Fruit fly (Drosophila melanogaster): ENCODE measurements around the gene tow.

The tow gene

DNA sequence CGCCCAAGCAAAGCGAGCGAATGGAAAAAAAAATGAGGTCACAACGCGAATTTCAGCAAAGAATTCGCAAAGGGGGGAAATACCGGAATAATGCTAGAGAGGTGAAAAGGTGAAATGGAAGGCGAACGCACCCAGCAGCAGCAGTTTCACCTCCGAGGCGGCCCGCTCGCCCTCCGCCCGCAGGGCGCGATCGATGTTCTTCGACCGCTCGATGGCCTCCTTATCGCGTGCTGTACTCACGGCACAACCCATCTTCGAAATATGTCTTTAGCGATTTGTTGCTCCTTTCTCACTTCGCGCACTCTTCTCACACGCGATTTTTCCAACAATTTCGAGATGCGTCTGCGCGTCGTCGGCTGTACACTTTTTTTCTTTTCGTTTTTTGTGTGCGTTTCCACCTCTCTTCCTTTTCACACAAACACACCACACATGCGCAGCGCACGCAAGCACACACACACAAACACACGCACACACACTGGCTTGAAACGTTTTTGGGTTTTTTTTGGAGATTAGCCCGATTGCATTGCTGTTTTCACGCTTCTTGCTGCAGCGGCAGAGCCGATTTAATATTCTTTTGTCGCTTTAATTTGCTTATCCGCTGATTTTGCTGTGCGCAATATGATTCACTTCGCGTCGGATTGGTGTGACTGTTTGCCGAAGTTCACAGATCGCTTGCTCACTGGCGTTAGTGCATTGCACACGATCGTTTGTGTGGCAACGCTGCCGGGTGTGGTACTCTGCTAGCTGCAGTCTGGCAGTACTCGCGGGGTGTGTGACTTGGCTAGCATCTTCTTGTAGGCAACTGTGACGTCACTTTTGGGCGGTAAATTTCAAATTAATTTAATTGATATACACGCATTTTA lies 37.0 kb downstream of the tow start, which contains the start of gene Galphai (continued):
- peak in 1 of 2 experiments; percentile 69 for TF ChIP-seq Hr78 (GFP tag; optimal IDR thresholded peaks at IDR 0.05)
- peak; percentile 7 for TF ChIP-seq CG3281 (GFP tag; optimal IDR thresholded peaks at IDR 0.05)
- 0 out of 2 replicates have a peak, but pooled peaks have one; percentile 29 for TF ChIP-seq NFAT (GFP tag; IDR thresholded peaks at IDR 0.05)
- peak; percentile 77; the same call in 2 of the 3 replicates for TF ChIP-seq ci (GFP tag; IDR thresholded peaks at IDR 0.05)
- peak; percentile 36 for TF ChIP-seq CG7987 (GFP tag; optimal IDR thresholded peaks at IDR 0.05)
- peak; percentile 100 for TF ChIP-seq gfzf (GFP tag; optimal IDR thresholded peaks at IDR 0.05)
- no peak for TF ChIP-seq Gsc (GFP tag; IDR thresholded peaks at IDR 0.05)
- TF ChIP-seq Nf-YB (GFP tag; optimal IDR thresholded peaks at IDR 0.05), result peak; percentile 14
- no peak for TF ChIP-seq fd102C (GFP tag; optimal IDR thresholded peaks at IDR 0.05)
- peak; percentile 30; the same call in 1 of the 2 replicates for TF ChIP-seq lmd (GFP tag; IDR thresholded peaks at IDR 0.05)
- no peak for TF ChIP-seq Fer1 (GFP tag; optimal IDR thresholded peaks at IDR 0.05)
- TF ChIP-seq BEAF-32 (GFP tag; optimal IDR thresholded peaks at IDR 0.05), result peak; percentile 67
- TF ChIP-seq CG10565 (GFP tag; optimal IDR thresholded peaks at IDR 0.05), result no peak
- no peak for TF ChIP-seq CG7556 (GFP tag; optimal IDR thresholded peaks at IDR 0.05)
- no peak for TF ChIP-seq CG18764 (GFP tag; optimal IDR thresholded peaks at IDR 0.05)
- peak; percentile 1 for TF ChIP-seq dmrt11E (tag; optimal IDR thresholded peaks at IDR 0.05)
- no peak for TF ChIP-seq Drgx (GFP tag; IDR thresholded peaks at IDR 0.05)
- no peak for TF ChIP-seq ase (GFP tag; IDR thresholded peaks at IDR 0.05)
- no peak for TF ChIP-seq CG12071 (GFP tag; optimal IDR thresholded peaks at IDR 0.05)
- TF ChIP-seq Dad (GFP tag; optimal IDR thresholded peaks at IDR 0.05), result peak; percentile 29
- peak; percentile 24 for TF ChIP-seq ash1 (GFP tag; optimal IDR thresholded peaks at IDR 0.05)
- peak; percentile 11; the same call in 1 of the 3 replicates for TF ChIP-seq otp (GFP tag; IDR thresholded peaks at IDR 0.05)
- peak; percentile 38 for TF ChIP-seq pb (GFP tag; optimal IDR thresholded peaks at IDR 0.05)
- TF ChIP-seq pum (GFP tag; optimal IDR thresholded peaks at IDR 0.05), result peak; percentile 37
- peak; percentile 53 for TF ChIP-seq D (optimal IDR thresholded peaks at IDR 0.05)
- no peak for TF ChIP-seq D (GFP tag; optimal IDR thresholded peaks at IDR 0.05)
- no peak for TF ChIP-seq CG6654 (GFP tag; optimal IDR thresholded peaks at IDR 0.05)
- peak; percentile 31 for TF ChIP-seq mam (GFP tag; optimal IDR thresholded peaks at IDR 0.05)
- TF ChIP-seq sisA (GFP tag; IDR thresholded peaks at IDR 0.05), result no peak
- TF ChIP-seq CG11560 (tag; IDR thresholded peaks at IDR 0.05), result peak; percentile 62; the same call in 2 of the 3 replicates
- no peak for TF ChIP-seq Fer3 (tag; optimal IDR thresholded peaks at IDR 0.05)
- TF ChIP-seq Ets97D (GFP tag; optimal IDR thresholded peaks at IDR 0.05), result peak; percentile 95
- peak; percentile 11 for TF ChIP-seq CG4820 (GFP tag; optimal IDR thresholded peaks at IDR 0.05)
- 0 out of 2 replicates have a peak, but pooled peaks have one; percentile 12 for TF ChIP-seq cas (GFP tag; IDR thresholded peaks at IDR 0.05)
- TF ChIP-seq CG1602 (GFP tag; optimal IDR thresholded peaks at IDR 0.05), result peak; percentile 6
- TF ChIP-seq Pdp1 (GFP tag; optimal IDR thresholded peaks at IDR 0.05), result peak in 1 of 2 experiments; percentile 82
- peak; percentile 58 for TF ChIP-seq zfh2 (GFP tag; optimal IDR thresholded peaks at IDR 0.05)
- peak; percentile 91 for TF ChIP-seq sqz (GFP tag; optimal IDR thresholded peaks at IDR 0.05)
- peak; percentile 41 for TF ChIP-seq pnt (GFP tag; optimal IDR thresholded peaks at IDR 0.05)
- peak; percentile 91 for TF ChIP-seq CG4617 (GFP tag; optimal IDR thresholded peaks at IDR 0.05; ENCODE audit: borderline replicate concordance)
- peak; percentile 75 for TF ChIP-seq jumu (GFP tag; optimal IDR thresholded peaks at IDR 0.05)
- peak; percentile 6 for TF ChIP-seq Dek (tag; optimal IDR thresholded peaks at IDR 0.05)
- TF ChIP-seq CG11504 (tag; optimal IDR thresholded peaks at IDR 0.05), result peak; percentile 37
- TF ChIP-seq CG7786 (GFP tag; optimal IDR thresholded peaks at IDR 0.05), result peak; percentile 43
- TF ChIP-seq row (GFP tag; IDR thresholded peaks at IDR 0.05), result peak; percentile 17; the same call in 1 of the 3 replicates
- TF ChIP-seq amos (GFP tag; IDR thresholded peaks at IDR 0.05; ENCODE audit: partially characterized antibody), result peak; percentile 66
- TF ChIP-seq tll (GFP tag; optimal IDR thresholded peaks at IDR 0.05), result no peak
- peak; percentile 28; the same call in 1 of the 3 replicates for TF ChIP-seq CG34422 (GFP tag; IDR thresholded peaks at IDR 0.05)
